Worm (Caenorhabditis elegans): ENCODE results near the gene Y55F3BL.4.

- TF ChIP-seq W03F9.2 (tag; optimal IDR thresholded peaks at IDR 0.05) (no peak), dao-5 (tag; optimal IDR thresholded peaks at IDR 0.05) (no peak), him-1 (tag; optimal IDR thresholded peaks at IDR 0.05) (no peak)
Measured at ce11 chrIV:805693-806092, 791 bp downstream of the Y55F3BL.4 start.

Data from whole organism, L4/young adult.